Worm (Caenorhabditis elegans): ENCODE measurements around the gene pgp-12.
A peak's percentile ranks its signal among the peaks of the same experiment; 100 is the strongest.

Gene pgp-12

DNA sequence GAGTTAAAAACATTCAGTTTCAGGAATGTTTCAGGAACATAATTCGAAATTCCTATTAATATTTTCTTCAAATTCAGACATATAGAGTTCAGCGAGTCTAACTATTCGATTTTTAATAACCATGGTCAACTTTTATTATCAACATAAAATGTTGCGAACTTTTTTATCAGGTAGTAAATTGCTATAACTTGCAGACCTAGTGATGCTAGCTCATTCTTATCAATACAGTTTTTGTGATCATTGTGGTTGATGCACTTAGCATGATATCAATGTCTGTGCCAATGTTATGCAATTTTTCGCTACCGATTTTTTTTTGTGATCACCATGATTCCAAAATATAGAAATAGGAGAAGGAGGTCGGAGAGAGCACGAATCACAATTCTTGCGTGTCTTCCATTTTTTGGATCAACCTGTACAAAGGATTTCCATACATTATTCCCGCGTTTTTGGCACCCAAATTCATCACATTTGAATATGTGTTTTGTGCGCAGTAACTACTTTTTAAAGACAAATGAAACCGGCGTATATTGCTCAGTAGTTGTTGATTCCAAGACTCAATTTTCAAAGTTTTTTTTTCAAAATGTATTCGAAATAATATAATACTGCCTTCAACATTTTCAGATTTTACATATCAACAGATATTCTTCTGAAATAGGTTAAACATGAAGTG lies at the start of gene pgp-12:
TSS of gene pgp-12 (plus strand) at position 620 of the 670 bp plus-strand sequence.
- no peak for TF ChIP-seq ztf-29 (GFP tag; IDR thresholded peaks at IDR 0.05)

DNA sequence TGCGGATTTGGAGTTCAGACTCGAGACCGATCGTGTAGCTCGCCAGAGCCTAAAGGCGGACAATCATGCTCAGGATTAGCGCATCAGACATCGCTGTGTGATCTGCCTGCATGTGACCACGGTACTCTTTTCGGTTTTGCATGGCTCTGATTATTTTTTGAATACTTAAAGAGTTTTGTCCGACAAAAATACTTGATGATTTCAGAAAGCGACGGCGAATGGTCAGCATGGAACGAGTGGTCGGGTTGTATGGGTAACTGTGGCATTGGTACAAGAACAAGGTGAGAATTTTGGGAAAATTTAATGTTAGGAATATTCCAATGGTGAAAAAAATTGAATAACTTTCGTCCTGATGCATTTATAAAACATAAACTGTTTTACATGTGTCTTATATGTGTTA lies 44.1 kb upstream of the pgp-12 start:
- TF ChIP-seq klf-2 (GFP tag; conservative IDR thresholded peaks at IDR 0.05) (no peak), med-1 (GFP tag; optimal IDR thresholded peaks at IDR 0.05; ENCODE audit: insufficient read depth) (no peak), ztf-29 (GFP tag; IDR thresholded peaks at IDR 0.05) (no peak), flt-1 (GFP tag; IDR thresholded peaks at IDR 0.05) (no peak), ztf-23 (GFP tag; IDR thresholded peaks at IDR 0.05) (no peak), tab-1 (GFP tag; IDR thresholded peaks at IDR 0.05) (no peak), T22C8.4 (GFP tag; IDR thresholded peaks at IDR 0.05) (no peak), ref-1 (GFP tag; conservative IDR thresholded peaks at IDR 0.05) (no peak), cog-1 (tag; optimal IDR thresholded peaks at IDR 0.05) (no peak)

ce11 chrX:12688632-12689031 lies 43.0 kb upstream of the pgp-12 start:
- TF ChIP-seq ztf-29 (GFP tag; IDR thresholded peaks at IDR 0.05) (no peak), flt-1 (GFP tag; IDR thresholded peaks at IDR 0.05) (no peak), tab-1 (GFP tag; IDR thresholded peaks at IDR 0.05) (no peak), T22C8.4 (GFP tag; IDR thresholded peaks at IDR 0.05) (no peak), klf-2 (GFP tag; conservative IDR thresholded peaks at IDR 0.05) (no peak), ztf-23 (GFP tag; IDR thresholded peaks at IDR 0.05) (no peak), ref-1 (GFP tag; conservative IDR thresholded peaks at IDR 0.05) (no peak), cog-1 (tag; optimal IDR thresholded peaks at IDR 0.05) (no peak), med-1 (GFP tag; optimal IDR thresholded peaks at IDR 0.05; ENCODE audit: insufficient read depth) (no peak)

ce11 chrX:12689869-12690268 lies 41.7 kb upstream of the pgp-12 start:
- no peak for TF ChIP-seq ref-1 (GFP tag; conservative IDR thresholded peaks at IDR 0.05)
- no peak for TF ChIP-seq cog-1 (tag; optimal IDR thresholded peaks at IDR 0.05)
- TF ChIP-seq tab-1 (GFP tag; IDR thresholded peaks at IDR 0.05) = no peak
- TF ChIP-seq flt-1 (GFP tag; IDR thresholded peaks at IDR 0.05) = no peak
- no peak for TF ChIP-seq med-1 (GFP tag; optimal IDR thresholded peaks at IDR 0.05; ENCODE audit: insufficient read depth)
- TF ChIP-seq klf-2 (GFP tag; conservative IDR thresholded peaks at IDR 0.05) = no peak
- TF ChIP-seq ztf-29 (GFP tag; IDR thresholded peaks at IDR 0.05) = no peak
- no peak for TF ChIP-seq T22C8.4 (GFP tag; IDR thresholded peaks at IDR 0.05)
- TF ChIP-seq ztf-23 (GFP tag; IDR thresholded peaks at IDR 0.05) = no peak

ce11 chrX:12690346-12690745 lies 41.3 kb upstream of the pgp-12 start:
- no peak for TF ChIP-seq ztf-23 (GFP tag; IDR thresholded peaks at IDR 0.05)
- TF ChIP-seq med-1 (GFP tag; optimal IDR thresholded peaks at IDR 0.05; ENCODE audit: insufficient read depth) = no peak
- no peak for TF ChIP-seq flt-1 (GFP tag; IDR thresholded peaks at IDR 0.05)
- TF ChIP-seq ztf-29 (GFP tag; IDR thresholded peaks at IDR 0.05) = no peak

DNA sequence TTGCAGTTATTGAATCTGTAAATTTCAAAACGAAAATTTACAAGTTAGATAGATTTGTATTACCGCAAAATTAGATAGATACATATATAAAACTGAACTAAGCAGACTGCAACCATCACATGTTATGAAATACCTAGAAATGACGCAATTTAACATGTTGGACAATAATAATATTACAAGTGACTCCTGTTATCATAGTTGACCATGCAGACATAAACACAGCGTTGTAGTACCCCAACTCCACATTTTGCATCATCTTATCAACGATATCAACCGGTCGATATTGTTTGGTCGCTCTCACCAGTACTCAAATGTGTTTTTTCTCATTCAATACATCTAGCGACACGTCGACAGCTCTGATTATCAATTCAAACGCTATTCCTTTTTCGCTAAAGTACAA lies 40.3 kb upstream of the pgp-12 start, which contains the start of gene ugt-50:
TSS of gene ugt-50 (plus strand) at position 268 of the 400 bp plus-strand sequence.
- no peak for TF ChIP-seq tab-1 (GFP tag; IDR thresholded peaks at IDR 0.05)
- TF ChIP-seq ztf-29 (GFP tag; IDR thresholded peaks at IDR 0.05) = no peak
- no peak for TF ChIP-seq cog-1 (tag; optimal IDR thresholded peaks at IDR 0.05)
- TF ChIP-seq med-1 (GFP tag; optimal IDR thresholded peaks at IDR 0.05; ENCODE audit: insufficient read depth) = no peak

- TF ChIP-seq med-1 (GFP tag; optimal IDR thresholded peaks at IDR 0.05; ENCODE audit: insufficient read depth) (peak; percentile 8), flt-1 (GFP tag; IDR thresholded peaks at IDR 0.05) (peak; percentile 76), ref-1 (GFP tag; conservative IDR thresholded peaks at IDR 0.05) (no peak), T22C8.4 (GFP tag; IDR thresholded peaks at IDR 0.05) (no peak; the same call in 1 of the 2 replicates), ztf-29 (GFP tag; IDR thresholded peaks at IDR 0.05) (no peak), tab-1 (GFP tag; IDR thresholded peaks at IDR 0.05) (peak; percentile 69; the same call in 1 of the 2 replicates), ztf-23 (GFP tag; IDR thresholded peaks at IDR 0.05) (0 out of 2 replicates have a peak, but pooled peaks have one; percentile 24)
Measured at ce11 chrX:12691740-12692383, 39.7 kb upstream of the pgp-12 start.

ce11 chrX:12693150-12693589 lies 38.4 kb upstream of the pgp-12 start:
- TF ChIP-seq med-1 (GFP tag; optimal IDR thresholded peaks at IDR 0.05; ENCODE audit: insufficient read depth) (no peak), ref-1 (GFP tag; conservative IDR thresholded peaks at IDR 0.05) (no peak), cog-1 (tag; optimal IDR thresholded peaks at IDR 0.05) (no peak), klf-2 (GFP tag; conservative IDR thresholded peaks at IDR 0.05) (no peak), T22C8.4 (GFP tag; IDR thresholded peaks at IDR 0.05) (no peak), tab-1 (GFP tag; IDR thresholded peaks at IDR 0.05) (no peak), flt-1 (GFP tag; IDR thresholded peaks at IDR 0.05) (peak; percentile 65), ztf-29 (GFP tag; IDR thresholded peaks at IDR 0.05) (no peak), ztf-23 (GFP tag; IDR thresholded peaks at IDR 0.05) (peak; percentile 73; the same call in 1 of the 2 replicates)

ce11 chrX:12700456-12700855 lies 31.2 kb upstream of the pgp-12 start, which contains the start of gene nhr-26:
TSS of gene nhr-26 (minus strand) at chrX:12700465.
- TF ChIP-seq flt-1 (GFP tag; IDR thresholded peaks at IDR 0.05) (no peak), klf-2 (GFP tag; conservative IDR thresholded peaks at IDR 0.05) (no peak), ref-1 (GFP tag; conservative IDR thresholded peaks at IDR 0.05) (no peak), ztf-29 (GFP tag; IDR thresholded peaks at IDR 0.05) (no peak), T22C8.4 (GFP tag; IDR thresholded peaks at IDR 0.05) (no peak)

- no peak for TF ChIP-seq ztf-23 (GFP tag; IDR thresholded peaks at IDR 0.05)
- TF ChIP-seq cog-1 (tag; optimal IDR thresholded peaks at IDR 0.05) = no peak
- no peak for TF ChIP-seq tab-1 (GFP tag; IDR thresholded peaks at IDR 0.05)
- TF ChIP-seq ref-1 (GFP tag; conservative IDR thresholded peaks at IDR 0.05) = no peak
- TF ChIP-seq flt-1 (GFP tag; IDR thresholded peaks at IDR 0.05) = no peak
- no peak for TF ChIP-seq klf-2 (GFP tag; conservative IDR thresholded peaks at IDR 0.05)
- no peak for TF ChIP-seq med-1 (GFP tag; optimal IDR thresholded peaks at IDR 0.05; ENCODE audit: insufficient read depth)
- no peak for TF ChIP-seq ztf-29 (GFP tag; IDR thresholded peaks at IDR 0.05)
- no peak for TF ChIP-seq T22C8.4 (GFP tag; IDR thresholded peaks at IDR 0.05)
Measured at ce11 chrX:12701963-12702362, 29.6 kb upstream of the pgp-12 start, which contains the start of gene nhr-214. TSS of gene nhr-214 (minus strand) at chrX:12702063.
